Worm (Caenorhabditis elegans) whole organism, L4 larva: Measurements from ENCODE around the gene exl-1.

Experiments
- F10B5.3 ChIP-seq: sonication (generic microtip); optimal IDR thresholded peaks from 2 replicates; lab custom pipeline; 2016; ENCODE audit warnings: mild to moderate bottlenecking, missing genetic modification characterization, missing compliant biosample characterization
- F26F4.8 ChIP-seq: fragments of 200-800 bp; sonication (Bioruptor generic); conservative IDR thresholded peaks from 2 replicates; pipeline ENCODE4 v1.3.6; 2022; ENCODE audit warnings: missing genetic modification characterization, missing compliant biosample characterization
- F37D6.2 ChIP-seq: sonication (generic microtip); optimal IDR thresholded peaks from 2 replicates; lab custom pipeline; 2016; ENCODE audit warnings: mild to moderate bottlenecking, missing genetic modification characterization, missing compliant biosample characterization
- F44E2.7 ChIP-seq: fragments of 200-800 bp; sonication (Bioruptor generic); IDR thresholded peaks from 2 replicates; pipeline ENCODE4 v2.1.2; 2022; ENCODE audit warnings: missing genetic modification characterization, missing compliant biosample characterization
- Y105C5A.15 ChIP-seq: fragments of 200-800 bp; sonication (Bioruptor generic); IDR thresholded peaks from 2 replicates; pipeline ENCODE4 v1.3.6; 2022; ENCODE audit warnings: missing genetic modification characterization, missing compliant biosample characterization
- Y48G9A.11 ChIP-seq: fragments of 200-800 bp; sonication (Bioruptor generic); IDR thresholded peaks from 2 replicates; pipeline ENCODE4 v1.3.6; 2022; ENCODE audit warnings: missing genetic modification reagents, missing genetic modification characterization, missing compliant biosample characterization
- Y5F2A.4 ChIP-seq: fragments of 200-800 bp; sonication (Bioruptor generic); optimal IDR thresholded peaks from 2 replicates; lab custom pipeline; 2018; ENCODE audit warnings: mild to moderate bottlenecking, missing genetic modification characterization, missing compliant biosample characterization
- aha-1 ChIP-seq: fragments of 150-350 bp; peaks from one replicate; lab custom pipeline; 2014; ENCODE audit warnings: missing biosample characterization, missing genetic modification characterization
- attf-4 ChIP-seq: sonication (generic microtip); optimal IDR thresholded peaks from 3 replicates; lab custom pipeline; 2017; ENCODE audit warnings: missing biosample characterization, missing genetic modification characterization
- ceh-20 ChIP-seq: fragments of 200-800 bp; sonication (Bioruptor generic); IDR thresholded peaks from 2 replicates; pipeline ENCODE4 v1.3.6; 2022; ENCODE audit warnings: missing genetic modification reagents, missing genetic modification characterization, missing compliant biosample characterization
- ceh-28 ChIP-seq: fragments of 150-350 bp; optimal IDR thresholded peaks from 2 replicates; lab custom pipeline; 2014; ENCODE audit warnings: missing biosample characterization, missing genetic modification reagents, missing genetic modification characterization
- ceh-32 ChIP-seq: sonication (generic microtip); optimal IDR thresholded peaks from 2 replicates; lab custom pipeline; 2016; ENCODE audit warnings: mild to moderate bottlenecking, missing genetic modification characterization, missing compliant biosample characterization; ENCODE audit not compliant: poor library complexity
- ceh-44 ChIP-seq: fragments of 200-800 bp; sonication (Bioruptor generic); IDR thresholded peaks from 2 replicates; pipeline ENCODE4 v1.3.6; 2022; ENCODE audit warnings: missing genetic modification reagents, missing genetic modification characterization, missing compliant biosample characterization
- ceh-62 ChIP-seq: sonication (generic microtip); optimal IDR thresholded peaks from 2 replicates; lab custom pipeline; 2017; ENCODE audit warnings: missing biosample characterization, missing genetic modification characterization
- ceh-82 ChIP-seq: sonication (generic microtip); optimal IDR thresholded peaks from 2 replicates; lab custom pipeline; 2017; ENCODE audit warnings: missing biosample characterization, missing genetic modification characterization
- ces-1 ChIP-seq: fragments of 150-350 bp; sonication (generic microtip); optimal IDR thresholded peaks from 4 replicates; lab custom pipeline; 2014; ENCODE audit warnings: missing biosample characterization, missing genetic modification reagents, missing genetic modification characterization
- ctbp-1 ChIP-seq: fragments of 200-800 bp; sonication (Bioruptor generic); IDR thresholded peaks from 2 replicates; pipeline ENCODE4 v1.3.6; 2022; ENCODE audit warnings: missing genetic modification reagents, missing genetic modification characterization, missing compliant biosample characterization
- daf-19 ChIP-seq: fragments of 200-800 bp; sonication (Bioruptor generic); conservative IDR thresholded peaks from 2 replicates; pipeline ENCODE4 v1.3.6; 2022; ENCODE audit warnings: missing genetic modification characterization, missing compliant biosample characterization
- dpl-1 ChIP-seq: fragments of 150-350 bp; optimal IDR thresholded peaks from 2 replicates; lab custom pipeline; 2014; ENCODE audit warnings: missing biosample characterization, missing genetic modification reagents, missing genetic modification characterization
- duxl-1 ChIP-seq: sonication (generic microtip); optimal IDR thresholded peaks from 2 replicates; lab custom pipeline; 2016; ENCODE audit warnings: mild to moderate bottlenecking, missing genetic modification characterization, moderate library complexity, missing compliant biosample characterization; ENCODE audit not compliant: poor library complexity
- dve-1 ChIP-seq: sonication (generic microtip); optimal IDR thresholded peaks from 2 replicates; lab custom pipeline; 2017; ENCODE audit warnings: antibody characterized with exemption, mild to moderate bottlenecking, missing genetic modification characterization, missing compliant biosample characterization; ENCODE audit not compliant: insufficient read depth
- egl-27 ChIP-seq: sonication (generic microtip); optimal IDR thresholded peaks from 3 replicates; lab custom pipeline; 2017; ENCODE audit warnings: missing biosample characterization, missing genetic modification reagents, missing genetic modification characterization
- egl-43 ChIP-seq: fragments of 200-800 bp; sonication (Bioruptor generic); IDR thresholded peaks from 2 replicates; pipeline ENCODE4 v1.3.6; 2022; ENCODE audit warnings: missing genetic modification reagents, missing genetic modification characterization, missing compliant biosample characterization
- fos-1 ChIP-seq: fragments of 150-350 bp; optimal IDR thresholded peaks from 2 replicates; lab custom pipeline; 2014; ENCODE audit warnings: missing biosample characterization, missing genetic modification characterization
- hlh-11 ChIP-seq: fragments of 200-800 bp; sonication (Bioruptor generic); optimal IDR thresholded peaks from 2 replicates; lab custom pipeline; 2018; ENCODE audit warnings: mild to moderate bottlenecking, missing genetic modification characterization, missing compliant biosample characterization
- lin-13 ChIP-seq: fragments of 150-350 bp; optimal IDR thresholded peaks from 2 replicates; lab custom pipeline; 2014; ENCODE audit warnings: missing biosample characterization, missing genetic modification reagents, missing genetic modification characterization
- lin-38 ChIP-seq: fragments of 200-800 bp; sonication (Bioruptor generic); IDR thresholded peaks from 2 replicates; pipeline ENCODE4 v1.3.6; 2022; ENCODE audit warnings: missing genetic modification reagents, missing genetic modification characterization, missing compliant biosample characterization
- lin-39 ChIP-seq: fragments of 150-350 bp; optimal IDR thresholded peaks from 2 replicates; lab custom pipeline; 2014; ENCODE audit warnings: missing biosample characterization, missing genetic modification reagents, missing genetic modification characterization
- madf-9 ChIP-seq: fragments of 200-800 bp; sonication (Bioruptor generic); conservative IDR thresholded peaks from 2 replicates; pipeline ENCODE4 v1.3.6; 2022; ENCODE audit warnings: missing genetic modification reagents, missing genetic modification characterization, missing compliant biosample characterization
- mdl-1 ChIP-seq, 2 experiments: fragments of 150-350 bp in 1 of 2; sonication (generic microtip) in 1 of 2; optimal IDR thresholded peaks; 2 replicates each; lab custom pipeline; 2014 to 2017; ENCODE audit warnings: missing biosample characterization in 2 of 2, missing genetic modification characterization in 2 of 2
- mep-1 ChIP-seq: fragments of 150-350 bp; sonication (generic microtip); optimal IDR thresholded peaks from 3 replicates; lab custom pipeline; 2014; ENCODE audit warnings: missing biosample characterization, missing genetic modification characterization
- mxl-2 ChIP-seq: fragments of 200-800 bp; sonication (Bioruptor generic); conservative IDR thresholded peaks from 2 replicates; pipeline ENCODE4 v1.3.6; 2022; ENCODE audit warnings: missing genetic modification reagents, missing genetic modification characterization, missing compliant biosample characterization
- nhr-237 ChIP-seq: sonication (generic microtip); optimal IDR thresholded peaks from 2 replicates; lab custom pipeline; 2017; ENCODE audit warnings: missing biosample characterization, missing genetic modification characterization
- nhr-25 ChIP-seq: sonication (generic microtip); optimal IDR thresholded peaks from 2 replicates; lab custom pipeline; 2017; ENCODE audit warnings: missing genetic modification characterization, mild to moderate bottlenecking, missing compliant biosample characterization, antibody characterized with exemption, moderate library complexity, borderline replicate concordance; ENCODE audit not compliant: insufficient read depth
- nhr-28 ChIP-seq: fragments of 150-350 bp; optimal IDR thresholded peaks from 2 replicates; lab custom pipeline; 2014; ENCODE audit warnings: missing biosample characterization, missing genetic modification characterization
- nhr-41 ChIP-seq: fragments of 200-800 bp; sonication (Bioruptor generic); IDR thresholded peaks from 2 replicates; pipeline ENCODE4 v1.3.6; 2022; ENCODE audit warnings: missing genetic modification reagents, missing genetic modification characterization, missing compliant biosample characterization
- nhr-42 ChIP-seq: fragments of 200-800 bp; sonication (Bioruptor generic); IDR thresholded peaks from 2 replicates; pipeline ENCODE4 v1.3.6; 2022; ENCODE audit warnings: missing genetic modification characterization, missing compliant biosample characterization
- snpc-1.2 ChIP-seq: fragments of 200-800 bp; sonication (Bioruptor generic); IDR thresholded peaks from 2 replicates; pipeline ENCODE4 v1.3.6; 2022; ENCODE audit warnings: missing genetic modification reagents, missing genetic modification characterization, missing compliant biosample characterization
- spr-1 ChIP-seq: sonication (generic microtip); optimal IDR thresholded peaks from 2 replicates; lab custom pipeline; 2016; ENCODE audit warnings: mild to moderate bottlenecking, missing genetic modification characterization, missing compliant biosample characterization
- tag-97 ChIP-seq: fragments of 200-800 bp; sonication (Bioruptor generic); IDR thresholded peaks from 2 replicates; pipeline ENCODE4 v1.3.6; 2022; ENCODE audit warnings: missing genetic modification characterization, missing compliant biosample characterization
- unc-39 ChIP-seq: sonication (generic microtip); optimal IDR thresholded peaks from 2 replicates; lab custom pipeline; 2017; ENCODE audit warnings: missing biosample characterization, missing genetic modification characterization
- unc-62 ChIP-seq, 3 experiments: fragments of 150-350 bp in 1 of 3; sonication (generic microtip); optimal IDR thresholded peaks in 2 of 3; peaks in 1 of 3; 1 replicate in 1 of 3; 2 replicates in 2 of 3; lab custom pipeline; 2014 to 2017; ENCODE audit warnings: missing biosample characterization in 3 of 3, missing genetic modification characterization in 3 of 3, missing genetic modification reagents in 3 of 3, missing genotype in 1 of 3
- zfp-2 ChIP-seq: sonication (generic microtip); optimal IDR thresholded peaks from 2 replicates; lab custom pipeline; 2016; ENCODE audit warnings: mild to moderate bottlenecking, missing genetic modification characterization, missing compliant biosample characterization
- zip-2 ChIP-seq: fragments of 150-350 bp; optimal IDR thresholded peaks from 2 replicates; lab custom pipeline; 2014; ENCODE audit warnings: missing biosample characterization, missing genetic modification characterization
- ztf-11 ChIP-seq: fragments of 150-350 bp; optimal IDR thresholded peaks from 2 replicates; lab custom pipeline; 2014; ENCODE audit warnings: missing biosample characterization, missing genetic modification characterization
- ztf-7 ChIP-seq: fragments of 150-350 bp; optimal IDR thresholded peaks from 2 replicates; lab custom pipeline; 2014; ENCODE audit warnings: missing biosample characterization, missing genetic modification characterization

Gene exl-1

ce11 chrII:14399595-14399994 is 13.7 kb downstream of the exl-1 start (continued):
- TF ChIP-seq ztf-7 (tag; lab: Kevin White, UChicago) (no peak), nhr-237 (no peak), madf-9 (0 out of 2 replicates have a peak, but pooled peaks have one; percentile 40), egl-43 (GFP tag; lab: Robert Waterston, UW) (no peak), nhr-42 (GFP tag; lab: Robert Waterston, UW) (peak; percentile 54; the same call in 1 of the 2 replicates), nhr-25 (peak; percentile 3), mdl-1 (tag; optimal IDR thresholded peaks at IDR 0.05; lab: Kevin White, UChicago) (peak; percentile 79 to 96)

ce11 chrII:14393766-14394165 is 19.5 kb downstream of the exl-1 start:
- peak; percentile 94 for TF ChIP-seq aha-1 (tag; lab: Kevin White, UChicago)
- no peak for TF ChIP-seq zfp-2 (tag; lab: Kevin White, UChicago)

DNA sequence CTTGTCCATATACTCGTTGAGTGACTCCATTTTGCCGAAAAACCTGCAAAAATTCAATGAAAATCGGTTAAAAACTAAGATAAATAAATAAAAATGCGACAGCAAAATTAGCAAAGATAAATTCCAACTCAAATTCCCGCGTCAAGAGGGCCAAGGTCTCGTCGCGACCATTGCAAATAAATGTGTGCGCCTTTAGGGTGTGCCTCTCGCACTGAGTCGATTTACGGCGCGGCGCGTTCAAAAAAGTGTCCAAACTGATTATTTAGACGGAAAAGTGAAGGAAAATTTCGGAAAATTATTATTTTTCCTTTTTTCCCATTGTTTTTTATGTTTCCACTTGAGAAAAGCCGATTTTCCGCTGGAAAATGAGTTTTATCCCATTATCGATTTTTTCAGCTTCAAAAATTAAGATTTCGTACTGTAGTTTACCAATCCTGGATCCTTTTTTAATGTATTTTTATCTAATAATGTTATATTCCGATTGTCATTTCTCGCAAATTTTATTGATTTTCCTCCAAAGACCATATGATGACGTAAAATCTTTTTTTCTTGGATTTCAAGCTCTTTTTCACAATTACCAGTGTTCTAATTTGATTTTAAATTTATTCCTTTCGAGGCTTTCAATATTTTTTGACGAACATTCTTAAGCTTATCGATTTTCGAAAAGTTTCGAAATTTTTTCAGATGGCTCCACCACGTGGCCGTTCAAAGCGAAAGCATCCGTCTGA is 23.1 kb downstream of the exl-1 start, which contains the start of the genes kbp-3 and nurf-1:
Gene kbp-3, minus strand, starts transcription at position 43 of the 728 bp plus-strand sequence.
Gene nurf-1, plus strand, starts transcription at position 678 of the 728 bp plus-strand sequence.
- TF ChIP-seq unc-39: no peak
- no peak for TF ChIP-seq ceh-28 (tag; lab: Kevin White, UChicago)
- TF ChIP-seq nhr-237: no peak
- no peak for TF ChIP-seq ceh-20
- TF ChIP-seq ceh-62 (tag; lab: Kevin White, UChicago): no peak
- TF ChIP-seq lin-39: no peak
- TF ChIP-seq snpc-1.2: no peak
- no peak for TF ChIP-seq F44E2.7 (GFP tag; lab: Robert Waterston, UW)
- TF ChIP-seq nhr-41 (GFP tag; lab: Robert Waterston, UW): no peak
- no peak for TF ChIP-seq ztf-11
- no peak for TF ChIP-seq daf-19
- no peak for TF ChIP-seq duxl-1 (tag; lab: Kevin White, UChicago)
- peak; percentile 29 for TF ChIP-seq dve-1 (tag; lab: Kevin White, UChicago)
- no peak for TF ChIP-seq madf-9
- no peak for TF ChIP-seq ceh-82 (tag; lab: Kevin White, UChicago)
- TF ChIP-seq spr-1 (tag; lab: Kevin White, UChicago): no peak
- TF ChIP-seq nhr-42 (GFP tag; lab: Robert Waterston, UW): no peak
- no peak for TF ChIP-seq mxl-2 (GFP tag; lab: Robert Waterston, UW)
- no peak for TF ChIP-seq Y48G9A.11 (GFP tag; lab: Robert Waterston, UW)
- TF ChIP-seq F10B5.3 (tag; lab: Kevin White, UChicago): no peak
- peak; percentile 59 for TF ChIP-seq mep-1 (tag; lab: Kevin White, UChicago)
- TF ChIP-seq ces-1 (GFP tag; lab: Kevin White, UChicago): no peak
- no peak for TF ChIP-seq egl-43 (GFP tag; lab: Robert Waterston, UW)
- no peak for TF ChIP-seq attf-4 (tag; lab: Kevin White, UChicago)
- no peak for TF ChIP-seq nhr-28 (tag; lab: Kevin White, UChicago)
- no peak for TF ChIP-seq ceh-32 (tag; lab: Kevin White, UChicago)
- no peak for TF ChIP-seq Y5F2A.4 (GFP tag; lab: Kevin White, UChicago)
- no peak for TF ChIP-seq Y105C5A.15
- no peak for TF ChIP-seq zip-2 (tag; lab: Kevin White, UChicago)
- no peak for TF ChIP-seq F37D6.2 (tag; lab: Kevin White, UChicago)
- TF ChIP-seq F26F4.8 (GFP tag; lab: Robert Waterston, UW): no peak
- no peak for TF ChIP-seq lin-13 (GFP tag; lab: Kevin White, UChicago)
- TF ChIP-seq ctbp-1 (GFP tag; lab: Robert Waterston, UW): no peak
- peak in 1 of 2 experiments; percentile 32 for TF ChIP-seq mdl-1 (tag; optimal IDR thresholded peaks at IDR 0.05; lab: Kevin White, UChicago)
- peak; percentile 88 for TF ChIP-seq dpl-1 (GFP tag; lab: Kevin White, UChicago)
- no peak for TF ChIP-seq ceh-44
- TF ChIP-seq egl-27 (tag; lab: Kevin White, UChicago): no peak
- TF ChIP-seq lin-38 (GFP tag; lab: Robert Waterston, UW): peak; percentile 72
- no peak for TF ChIP-seq hlh-11
- TF ChIP-seq unc-62 (GFP tag; optimal IDR thresholded peaks at IDR 0.05 in 1 of 2; lab: Kevin White, UChicago): peak in 1 of 2 experiments; percentile 2
- TF ChIP-seq unc-62 (tag; optimal IDR thresholded peaks at IDR 0.05; lab: Kevin White, UChicago): no peak
- TF ChIP-seq tag-97 (GFP tag; lab: Robert Waterston, UW): no peak
- no peak for TF ChIP-seq fos-1 (tag; lab: Kevin White, UChicago)
